Worm (Caenorhabditis elegans): ENCODE results near the gene F14D7.8.

DNA sequence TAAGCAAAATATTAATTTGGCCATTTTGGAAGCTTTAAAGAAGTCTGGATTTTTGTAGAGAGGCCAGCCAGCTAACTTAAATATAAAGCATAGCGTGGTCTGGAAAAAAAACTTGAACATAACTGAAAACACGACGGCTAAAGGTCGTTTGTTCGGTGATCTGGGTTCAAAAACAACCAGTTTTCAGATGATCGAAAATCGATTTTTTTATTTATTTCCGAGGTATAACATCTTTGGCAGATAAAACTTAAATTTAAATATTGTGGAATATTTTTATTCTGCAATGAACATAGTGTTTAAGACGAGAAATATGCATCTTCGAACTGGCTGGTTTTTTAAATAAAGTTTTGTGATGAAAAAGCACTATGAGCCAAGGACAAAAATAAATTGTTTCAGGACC, 44.0 kb downstream of the F14D7.8 start, which contains the start of gene F40G12.4:
- TF ChIP-seq unc-130 (GFP tag; optimal IDR thresholded peaks at IDR 0.05): no peak
- TF ChIP-seq C06A6.2 (GFP tag; conservative IDR thresholded peaks at IDR 0.05): no peak
- TF ChIP-seq nfya-1 (tag; optimal IDR thresholded peaks at IDR 0.05; ENCODE audit: borderline replicate concordance, insufficient read depth): no peak
- TF ChIP-seq tbp1 (GFP tag; optimal IDR thresholded peaks at IDR 0.05): no peak
- no peak for TF ChIP-seq gei-17 (GFP tag; optimal IDR thresholded peaks at IDR 0.05)
- TF ChIP-seq ztf-28 (GFP tag; IDR thresholded peaks at IDR 0.05): no peak
- no peak for TF ChIP-seq efl-1 (GFP tag; optimal IDR thresholded peaks at IDR 0.05)
- no peak for TF ChIP-seq ztf-26 (tag; optimal IDR thresholded peaks at IDR 0.05)
- no peak for TF ChIP-seq dpl-1 (GFP tag; optimal IDR thresholded peaks at IDR 0.05)
- TF ChIP-seq pha-4 (tag; optimal IDR thresholded peaks at IDR 0.05): no peak
- TF ChIP-seq unc-62 (GFP tag; optimal IDR thresholded peaks at IDR 0.05): no peak
- no peak for TF ChIP-seq attf-3 (GFP tag; conservative IDR thresholded peaks at IDR 0.05)
- no peak for TF ChIP-seq bed-2 (GFP tag; IDR thresholded peaks at IDR 0.05)
- no peak for TF ChIP-seq pbrm-1 (GFP tag; IDR thresholded peaks at IDR 0.05)

Measured in whole organism, young adult.